Worm (Caenorhabditis elegans): Measurements from ENCODE around the gene Y9C9A.13.

- TF ChIP-seq tbx-7 (tag; optimal IDR thresholded peaks at IDR 0.05) (no peak), hlh-30 (tag; optimal IDR thresholded peaks at IDR 0.05; ENCODE audit: insufficient read depth) (no peak), ceh-19 (GFP tag; optimal IDR thresholded peaks at IDR 0.05) (no peak), elt-2 (tag; optimal IDR thresholded peaks at IDR 0.05) (no peak), pqm-1 (tag; optimal IDR thresholded peaks at IDR 0.05) (no peak), dve-1 (tag; optimal IDR thresholded peaks at IDR 0.05) (no peak)
Measured at ce11 chrIV:4960623-4961022, 8.7 kb downstream of the Y9C9A.13 start, which contains the start of gene str-164.
